Fruit fly (Drosophila melanogaster) Kc167 (cell line): Measurements from ENCODE around the gene Mst89B.

Source experiments
- Myc ChIP-seq: fragments of >200 bp; optimal IDR thresholded peaks from 2 replicates; lab custom pipeline; 2017; ENCODE audit warnings: missing external identifiers
- Sin3A ChIP-seq: fragments of >200 bp; optimal IDR thresholded peaks from 2 replicates; lab custom pipeline; 2018; ENCODE audit warnings: missing external identifiers
- h ChIP-seq: fragments of >200 bp; optimal IDR thresholded peaks from 3 replicates; lab custom pipeline; 2018; ENCODE audit warnings: missing external identifiers
- insv ChIP-seq: fragments of >200 bp; optimal IDR thresholded peaks from 3 replicates; lab custom pipeline; 2018; ENCODE audit warnings: missing external identifiers
- psq ChIP-seq: fragments of >200 bp; optimal IDR thresholded peaks from 2 replicates; lab custom pipeline; 2017; ENCODE audit warnings: missing external identifiers
- ttk ChIP-seq: sonication (Bioruptor generic); optimal IDR thresholded peaks from 2 replicates; lab custom pipeline; 2017; ENCODE audit warnings: missing external identifiers

Gene Mst89B

DNA sequence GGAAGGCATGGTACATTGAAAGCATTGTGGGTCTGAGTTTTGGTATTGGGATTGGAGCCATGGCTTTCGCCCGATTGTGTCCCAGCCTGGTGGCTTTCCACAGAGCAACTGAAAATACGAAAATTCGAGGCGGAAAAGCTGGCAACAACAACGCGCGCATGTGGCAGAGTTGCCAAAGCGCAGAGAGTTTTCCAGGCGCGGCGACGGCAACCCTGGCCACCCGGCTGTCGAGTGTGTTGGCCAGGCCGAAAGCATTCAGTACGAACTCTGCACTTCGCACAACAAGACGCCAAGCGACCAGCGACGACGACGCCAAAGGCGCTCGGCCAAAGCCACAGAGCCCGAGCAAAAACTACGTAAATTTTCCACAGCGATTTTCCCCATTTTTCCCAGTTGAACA lies 41.1 kb upstream of the Mst89B start:
- TF ChIP-seq ttk (no peak), Sin3A (no peak), Myc (lab: Kevin White, UChicago) (no peak), h (lab: Kevin White, UChicago) (no peak), insv (no peak), psq (lab: Kevin White, UChicago) (no peak)

DNA sequence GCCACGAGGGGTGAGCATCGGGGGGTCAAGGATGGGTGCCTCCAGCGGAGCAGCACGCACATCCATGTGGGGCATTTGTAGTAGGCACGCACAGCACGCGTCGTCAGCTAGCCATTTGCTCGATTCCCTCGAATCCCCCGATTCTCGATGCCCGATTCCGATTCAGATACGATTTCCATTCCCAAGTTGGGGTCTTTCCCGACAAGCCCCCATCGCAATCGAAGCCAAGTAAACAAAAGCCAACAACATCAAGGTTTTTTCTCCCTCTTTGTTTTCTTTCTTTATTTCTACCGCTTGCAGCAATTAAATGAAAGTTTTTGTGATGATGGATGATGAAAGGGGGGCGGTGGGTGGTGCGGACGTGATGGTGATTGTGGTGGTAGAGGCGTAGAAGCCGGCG lies 39.7 kb upstream of the Mst89B start:
- no peak for TF ChIP-seq psq (lab: Kevin White, UChicago)
- no peak for TF ChIP-seq insv
- no peak for TF ChIP-seq Sin3A
- TF ChIP-seq Myc (lab: Kevin White, UChicago): no peak
- TF ChIP-seq h (lab: Kevin White, UChicago): no peak
- TF ChIP-seq ttk: no peak

DNA sequence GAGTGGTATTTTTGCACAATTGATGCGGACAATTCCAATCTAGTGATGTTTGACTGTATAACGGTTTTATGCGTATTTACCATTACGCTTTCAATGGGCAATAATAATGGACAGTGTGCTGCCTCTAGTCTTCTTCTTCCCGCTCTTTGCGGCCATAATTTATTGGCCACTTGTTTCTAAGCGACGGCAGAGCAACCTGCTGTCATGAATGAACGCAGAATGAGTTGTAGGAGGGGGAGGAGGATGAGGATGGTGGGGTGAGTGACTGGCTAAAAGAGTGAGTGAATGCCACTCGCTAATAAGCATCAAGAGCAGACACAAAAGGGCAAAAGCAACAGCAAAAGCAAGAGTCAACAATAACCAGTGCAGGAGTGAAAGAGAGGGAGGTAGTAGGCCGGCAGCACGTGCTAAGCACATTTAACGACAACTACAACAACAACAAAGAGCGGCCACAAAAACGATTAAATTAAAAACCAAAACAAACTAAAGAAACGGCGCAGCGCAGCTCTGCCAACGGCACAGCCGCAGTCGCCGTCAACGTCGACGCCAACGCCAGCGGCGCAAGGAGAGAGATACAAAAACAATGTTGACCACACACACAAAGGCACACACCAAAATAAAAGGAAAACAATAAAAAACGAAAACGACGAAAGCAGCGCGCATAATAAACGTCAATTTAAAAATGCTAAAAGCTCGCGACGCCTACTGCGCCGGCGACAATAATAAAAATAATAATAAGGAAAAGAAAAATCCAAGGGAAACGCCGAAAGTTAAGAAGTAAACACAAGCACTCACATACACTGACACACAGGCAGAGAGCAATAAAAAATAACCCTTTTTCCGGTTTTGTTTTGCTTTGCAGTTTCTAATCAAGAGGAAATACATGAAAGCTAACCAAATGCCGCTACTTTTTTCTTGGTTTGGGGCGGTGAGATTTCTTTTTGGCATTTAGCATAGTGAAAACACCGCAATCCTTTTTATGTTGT lies 37.8 kb upstream of the Mst89B start:
- TF ChIP-seq Sin3A (no peak), Myc (lab: Kevin White, UChicago) (no peak), ttk (no peak), insv (no peak), psq (lab: Kevin White, UChicago) (no peak), h (lab: Kevin White, UChicago) (no peak)

dm6 chr3R:16230080-16230670 lies 36.6 kb upstream of the Mst89B start:
- TF ChIP-seq Myc (lab: Kevin White, UChicago): no peak
- TF ChIP-seq insv: no peak
- no peak for TF ChIP-seq Sin3A
- no peak for TF ChIP-seq ttk
- no peak for TF ChIP-seq h (lab: Kevin White, UChicago)
- no peak for TF ChIP-seq psq (lab: Kevin White, UChicago)

DNA sequence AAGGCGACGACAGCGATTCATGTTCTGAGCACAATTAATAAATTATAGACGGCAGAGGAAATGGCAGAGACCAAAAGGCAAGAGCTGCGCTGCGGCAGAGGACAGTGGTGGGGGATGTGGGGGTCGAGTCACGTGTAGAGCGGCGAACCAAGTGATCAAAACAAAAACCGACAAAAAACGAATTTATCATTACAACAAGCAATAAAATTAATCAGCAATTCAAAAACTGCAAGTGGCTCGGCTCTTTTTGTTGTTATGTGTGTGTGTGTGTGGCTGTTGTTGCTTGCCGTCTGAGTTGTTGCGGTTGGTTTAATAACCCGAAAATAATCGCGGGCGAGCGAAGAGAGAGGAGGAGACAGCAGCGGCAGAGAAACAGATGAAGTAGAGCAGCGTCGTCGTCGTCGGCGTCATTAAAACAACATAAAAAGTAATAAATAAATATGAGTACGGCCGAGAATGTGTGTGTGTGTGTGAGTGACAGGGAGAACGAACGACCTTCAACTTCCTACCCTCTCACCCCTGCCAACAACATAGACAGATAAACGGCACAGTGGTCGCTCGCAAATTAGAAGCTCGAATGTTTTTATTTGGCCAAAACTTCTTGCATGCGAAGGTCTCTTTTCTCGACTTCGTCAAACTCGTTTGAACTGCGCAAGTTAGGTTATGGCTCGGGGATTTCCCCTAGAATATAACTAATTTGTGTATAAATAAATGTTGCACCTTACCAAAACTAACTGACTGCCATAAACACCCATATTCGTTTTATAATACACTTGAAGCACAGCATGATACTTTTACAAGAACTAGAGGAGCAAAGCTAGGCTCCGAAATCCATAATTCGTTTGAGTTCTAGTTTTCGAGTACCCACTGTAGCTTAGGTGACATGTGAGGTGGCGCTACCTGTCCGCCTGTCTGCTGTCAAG lies 35.2 kb upstream of the Mst89B start:
- TF ChIP-seq insv (no peak), psq (lab: Kevin White, UChicago) (peak; percentile 81), ttk (no peak), Sin3A (no peak), Myc (lab: Kevin White, UChicago) (no peak), h (lab: Kevin White, UChicago) (no peak)

dm6 chr3R:16232569-16232968 lies 34.2 kb upstream of the Mst89B start:
- TF ChIP-seq Myc (lab: Kevin White, UChicago): no peak
- TF ChIP-seq ttk: no peak

dm6 chr3R:16234298-16234697 lies 32.5 kb upstream of the Mst89B start:
- no peak for TF ChIP-seq ttk
- no peak for TF ChIP-seq Sin3A
- TF ChIP-seq insv: no peak
- no peak for TF ChIP-seq Myc (lab: Kevin White, UChicago)
- TF ChIP-seq h (lab: Kevin White, UChicago): no peak
- TF ChIP-seq psq (lab: Kevin White, UChicago): no peak

dm6 chr3R:16234745-16235149 lies 32.1 kb upstream of the Mst89B start:
- TF ChIP-seq ttk (no peak), Myc (lab: Kevin White, UChicago) (no peak), insv (no peak), h (lab: Kevin White, UChicago) (no peak), psq (lab: Kevin White, UChicago) (no peak), Sin3A (no peak)

- TF ChIP-seq insv: no peak
- no peak for TF ChIP-seq ttk
Observed at dm6 chr3R:16235215-16235937, 31.4 kb upstream of the Mst89B start.

DNA sequence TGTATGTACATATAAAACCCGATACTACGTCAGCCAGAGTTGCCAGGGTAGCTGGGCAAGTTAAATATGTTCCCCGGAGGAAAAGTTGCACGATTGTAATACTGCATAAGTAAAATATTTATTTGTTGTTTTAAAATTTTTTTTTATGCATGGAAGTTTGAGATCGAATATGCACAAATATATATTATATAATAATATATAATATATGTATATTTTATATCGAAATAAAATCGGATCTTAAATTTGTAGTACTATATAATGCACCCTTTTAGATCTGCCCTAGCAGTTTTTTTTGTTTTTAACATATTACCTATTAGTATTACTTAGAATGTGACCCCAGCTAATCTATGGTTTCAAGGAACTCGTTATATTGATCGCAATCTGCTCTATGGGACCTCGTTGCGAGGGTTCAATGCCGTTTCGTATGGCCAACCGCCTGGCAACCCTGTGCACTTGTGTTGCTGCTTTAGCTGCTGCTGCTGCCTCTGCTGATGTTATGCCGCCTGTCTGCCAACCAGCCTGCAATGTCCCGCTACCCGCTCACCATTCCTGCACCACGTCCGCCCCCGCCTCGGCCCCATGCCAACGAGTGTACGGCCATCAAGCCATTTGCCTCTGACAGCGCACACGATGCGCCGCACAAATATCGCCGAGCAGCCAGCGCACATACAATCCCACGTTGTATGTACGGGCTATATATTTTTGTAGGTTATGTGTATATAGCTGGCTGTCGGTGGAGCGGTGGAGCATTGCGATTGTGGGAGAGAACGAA lies 30.7 kb upstream of the Mst89B start:
- TF ChIP-seq h (lab: Kevin White, UChicago) (no peak), insv (no peak), psq (lab: Kevin White, UChicago) (no peak), ttk (no peak), Sin3A (no peak), Myc (lab: Kevin White, UChicago) (no peak)
